Worm (Caenorhabditis elegans): ENCODE data around the gene F32D8.15.
A peak's percentile ranks its signal among the peaks of the same experiment; 100 is the strongest.

DNA sequence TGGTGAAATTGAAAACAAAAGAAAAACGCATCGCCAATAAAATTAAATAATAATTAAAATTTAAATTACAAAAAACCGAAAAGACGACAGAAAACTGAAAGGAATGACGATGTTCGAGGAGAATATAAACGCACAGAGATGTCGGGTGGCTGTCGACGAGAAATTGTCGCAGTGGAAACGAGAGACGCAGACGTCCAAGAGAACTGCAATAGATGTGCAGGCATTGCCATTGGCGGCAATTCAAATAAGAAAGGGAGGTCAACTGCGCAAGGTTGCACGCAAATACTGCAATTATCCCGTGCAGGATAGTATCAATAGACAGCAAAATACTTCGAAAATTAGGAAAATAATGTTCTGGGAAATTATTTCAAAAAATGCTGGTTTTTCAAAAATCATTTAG is 6.7 kb upstream of the F32D8.15 start:
- peak; percentile 93 for TF ChIP-seq unc-55 (GFP tag; optimal IDR thresholded peaks at IDR 0.05)
- no peak; the same call in 1 of the 2 replicates for TF ChIP-seq sox-2 (GFP tag; IDR thresholded peaks at IDR 0.05)

All from whole organism, late embryonic.